Fruit fly (Drosophila melanogaster): ENCODE measurements around the gene CG10903.

The CG10903 gene

DNA sequence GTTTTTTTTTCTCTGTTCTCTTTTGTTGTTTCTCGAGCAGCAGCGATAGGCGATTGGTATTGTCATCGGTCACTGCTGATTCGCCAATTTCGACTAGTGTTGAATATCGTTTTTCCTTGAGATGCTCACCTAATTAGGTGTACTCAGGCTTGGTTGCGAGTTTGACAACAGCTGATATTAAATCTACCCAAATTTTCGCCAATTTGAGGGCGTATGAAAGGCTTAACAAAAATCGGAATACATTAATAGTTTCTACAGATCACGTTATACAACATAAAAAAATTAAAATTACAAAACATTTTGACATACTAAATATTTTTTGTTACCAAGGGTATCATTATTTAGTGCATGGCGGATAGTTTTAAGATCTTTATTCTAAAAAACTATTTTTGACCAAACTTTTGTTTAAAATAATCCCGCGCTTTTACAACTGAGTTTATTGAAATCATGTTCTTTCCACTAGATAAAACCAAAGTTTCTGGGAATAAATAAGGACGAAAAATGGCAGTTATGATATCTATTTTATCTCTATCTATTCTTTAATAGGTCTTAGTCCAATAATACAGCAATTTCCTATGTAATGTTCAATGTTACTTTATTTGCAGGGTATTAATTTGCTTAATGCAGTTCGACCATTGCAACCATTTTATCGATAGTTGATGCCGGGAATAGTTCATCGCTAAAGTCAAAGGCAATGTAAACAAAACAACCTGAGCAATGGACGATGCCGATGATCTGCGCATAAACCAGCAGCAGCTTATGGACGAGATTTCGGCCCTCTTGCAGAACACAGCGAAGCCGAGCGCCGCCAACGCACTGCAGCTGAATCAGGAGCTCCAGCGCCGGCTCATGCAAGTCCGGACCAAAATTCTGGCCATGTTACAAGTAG, 16.8 kb upstream of the CG10903 start, which contains the start of the genes CG10435 and Pbp95 (continued):
- TF ChIP-seq achi (GFP tag; optimal IDR thresholded peaks at IDR 0.05) (no peak), CG8119 (GFP tag; IDR thresholded peaks at IDR 0.05) (0 out of 3 replicates have a peak, but pooled peaks have one; percentile 14), CG10669 (GFP tag; optimal IDR thresholded peaks at IDR 0.05) (no peak), Gug (GFP tag; IDR thresholded peaks at IDR 0.05) (no peak), Met (GFP tag; optimal IDR thresholded peaks at IDR 0.05) (no peak), CG1621 (tag; optimal IDR thresholded peaks at IDR 0.05) (no peak), CG16779 (tag; optimal IDR thresholded peaks at IDR 0.05) (no peak), CG9139 (GFP tag; optimal IDR thresholded peaks at IDR 0.05) (no peak), CG6163 (GFP tag; IDR thresholded peaks at IDR 0.05) (peak; percentile 62), CG11762 (GFP tag; optimal IDR thresholded peaks at IDR 0.05; ENCODE audit: insufficient read depth) (peak; percentile 3), CG11902 (GFP tag; optimal IDR thresholded peaks at IDR 0.05) (peak; percentile 29), CG15336 (GFP tag; IDR thresholded peaks at IDR 0.05) (no peak), dac (GFP tag; optimal IDR thresholded peaks at IDR 0.05) (no peak), net (GFP tag; optimal IDR thresholded peaks at IDR 0.05) (no peak), CG3919 (GFP tag; optimal IDR thresholded peaks at IDR 0.05) (no peak), CG31627 (GFP tag; optimal IDR thresholded peaks at IDR 0.05) (peak; percentile 53), salr (GFP tag; optimal IDR thresholded peaks at IDR 0.05) (no peak), Smox (GFP tag; optimal IDR thresholded peaks at IDR 0.05) (no peak), Ets21C (GFP tag; optimal IDR thresholded peaks at IDR 0.05) (peak; percentile 24), cyc (GFP tag; optimal IDR thresholded peaks at IDR 0.05) (peak; percentile 52), eg (GFP tag; IDR thresholded peaks at IDR 0.05) (no peak; the same call in 1 of the 3 replicates), Hr4 (GFP tag; optimal IDR thresholded peaks at IDR 0.05) (peak; percentile 44), acj6 (GFP tag; optimal IDR thresholded peaks at IDR 0.05) (no peak), Hr39 (GFP tag; optimal IDR thresholded peaks at IDR 0.05) (peak; percentile 54), CG8319 (GFP tag; optimal IDR thresholded peaks at IDR 0.05) (no peak), Eip93F (GFP tag; optimal IDR thresholded peaks at IDR 0.05) (no peak), topi (GFP tag; optimal IDR thresholded peaks at IDR 0.05) (no peak), Blimp-1 (GFP tag; optimal IDR thresholded peaks at IDR 0.05) (no peak), CG7368 (GFP tag; optimal IDR thresholded peaks at IDR 0.05) (peak; percentile 37), CG32006 (GFP tag; optimal IDR thresholded peaks at IDR 0.05) (no peak)

DNA sequence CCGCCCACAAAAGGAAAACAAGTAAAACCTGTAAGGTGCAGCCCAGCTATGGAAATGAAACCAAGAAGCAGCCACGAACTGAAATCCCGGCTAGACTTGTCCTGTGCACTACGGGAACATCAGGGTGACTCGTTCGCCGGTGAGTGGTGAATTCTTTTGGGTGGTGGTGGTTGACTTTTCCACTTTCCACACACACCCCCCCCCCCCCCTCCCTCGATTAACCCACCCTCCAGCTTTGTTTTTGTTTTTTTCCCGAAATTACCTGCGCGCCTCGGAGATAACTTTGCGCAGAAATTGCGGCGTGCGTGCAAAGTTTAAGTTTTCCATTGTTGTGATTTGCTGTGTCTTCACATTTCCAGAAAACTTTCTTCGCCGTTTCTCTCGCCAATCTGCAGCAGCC, 3.7 kb upstream of the CG10903 start:
- TF ChIP-seq CG11902 (GFP tag; optimal IDR thresholded peaks at IDR 0.05) = no peak
- no peak for TF ChIP-seq Met (GFP tag; optimal IDR thresholded peaks at IDR 0.05)
- TF ChIP-seq CG6276 (GFP tag; optimal IDR thresholded peaks at IDR 0.05) = no peak
- no peak for TF ChIP-seq CG10669 (GFP tag; optimal IDR thresholded peaks at IDR 0.05)
- TF ChIP-seq Sox102F (GFP tag; optimal IDR thresholded peaks at IDR 0.05) = no peak
- TF ChIP-seq CG1621 (tag; optimal IDR thresholded peaks at IDR 0.05) = no peak
- TF ChIP-seq CG6808 (GFP tag; optimal IDR thresholded peaks at IDR 0.05) = no peak
- TF ChIP-seq Hr4 (GFP tag; optimal IDR thresholded peaks at IDR 0.05) = no peak
- no peak for TF ChIP-seq Eip78C (GFP tag)
- no peak for TF ChIP-seq Hr38 (GFP tag; optimal IDR thresholded peaks at IDR 0.05)
- TF ChIP-seq CG31627 (GFP tag; optimal IDR thresholded peaks at IDR 0.05) = no peak
- TF ChIP-seq CG11294 (GFP tag; IDR thresholded peaks at IDR 0.05) = no peak
- no peak for TF ChIP-seq salr (GFP tag; optimal IDR thresholded peaks at IDR 0.05)
- TF ChIP-seq CG8632 (GFP tag; optimal IDR thresholded peaks at IDR 0.05) = no peak
- TF ChIP-seq fkh (GFP tag; optimal IDR thresholded peaks at IDR 0.05) = no peak
- TF ChIP-seq ss (GFP tag; optimal IDR thresholded peaks at IDR 0.05) = no peak
- no peak for TF ChIP-seq lz (GFP tag; optimal IDR thresholded peaks at IDR 0.05)
